Fruit fly (Drosophila melanogaster) whole organism, embryonic: ENCODE data around the gene prt.

Experiments used
- Abd-B ChIP-seq: fragments of 200-800 bp; sonication (Bioruptor generic); optimal IDR thresholded peaks from 2 replicates; lab custom pipeline; 2018; ENCODE audit warnings: missing biosample characterization, mild to moderate bottlenecking, missing genetic modification characterization, moderate library complexity
- B-H1 ChIP-seq: fragments of 200-800 bp; sonication (Bioruptor generic); IDR thresholded peaks from 3 replicates; pipeline ENCODE4 v1.3.6; 2022; ENCODE audit warnings: missing biosample characterization, missing genetic modification characterization
- Bgb ChIP-seq: fragments of 200-800 bp; sonication (Bioruptor generic); IDR thresholded peaks from 2 replicates; pipeline ENCODE4 v1.3.6; 2022; ENCODE audit warnings: missing biosample characterization, missing genetic modification characterization; ENCODE audit not compliant: partially characterized antibody
- BtbVII ChIP-seq: fragments of 200-800 bp; sonication (Bioruptor generic); optimal IDR thresholded peaks from 3 replicates; lab custom pipeline; 2017; ENCODE audit warnings: missing biosample characterization, mild to moderate bottlenecking, missing genetic modification characterization
- CG10267 ChIP-seq: fragments of 200-800 bp; sonication (Bioruptor generic); optimal IDR thresholded peaks from 2 replicates; lab custom pipeline; 2018; ENCODE audit warnings: missing biosample characterization, mild to moderate bottlenecking, missing genetic modification characterization, moderate library complexity
- CG10979 ChIP-seq: fragments of 200-800 bp; sonication (Bioruptor generic); optimal IDR thresholded peaks from 2 replicates; lab custom pipeline; 2018; ENCODE audit warnings: missing biosample characterization, mild to moderate bottlenecking, missing genetic modification characterization, moderate library complexity
- CG11695 ChIP-seq: fragments of 200-800 bp; sonication (Bioruptor generic); IDR thresholded peaks from 3 replicates; pipeline ENCODE4 v1.3.6; 2022; ENCODE audit warnings: missing biosample characterization, missing genetic modification characterization
- CG12299 ChIP-seq: fragments of 200-800 bp; sonication (Bioruptor generic); optimal IDR thresholded peaks from 2 replicates; lab custom pipeline; 2018; ENCODE audit warnings: missing biosample characterization, mild to moderate bottlenecking, missing genetic modification characterization
- CG13894 ChIP-seq: fragments of 200-800 bp; sonication (Bioruptor generic); optimal IDR thresholded peaks from 3 replicates; lab custom pipeline; 2018; ENCODE audit warnings: missing biosample characterization, mild to moderate bottlenecking, missing genetic modification characterization, moderate library complexity
- CG14965 ChIP-seq: fragments of 200-800 bp; sonication (Bioruptor generic); optimal IDR thresholded peaks from 2 replicates; lab custom pipeline; 2016; ENCODE audit warnings: missing biosample characterization, missing genetic modification characterization, borderline replicate concordance
- CG17612 ChIP-seq: fragments of 200-800 bp; sonication (Bioruptor generic); IDR thresholded peaks from 2 replicates; pipeline ENCODE4 v1.3.6; 2022; ENCODE audit warnings: missing biosample characterization, missing genetic modification characterization
- CG18619 ChIP-seq: fragments of 200-800 bp; sonication (Bioruptor generic); optimal IDR thresholded peaks from 3 replicates; lab custom pipeline; 2017; ENCODE audit warnings: missing biosample characterization, mild to moderate bottlenecking, missing genetic modification characterization
- CG31441 ChIP-seq: fragments of 200-800 bp; sonication (Bioruptor generic); IDR thresholded peaks from 2 replicates; pipeline ENCODE4 v1.3.6; 2022; ENCODE audit warnings: missing biosample characterization, missing genetic modification characterization
- CG32532 ChIP-seq: fragments of 200-800 bp; sonication (Bioruptor generic); IDR thresholded peaks from 2 replicates; pipeline ENCODE4 v1.3.6; 2022; ENCODE audit warnings: missing biosample characterization, missing genetic modification characterization
- CG33557 ChIP-seq: fragments of 200-800 bp; sonication (Bioruptor generic); optimal IDR thresholded peaks from 2 replicates; lab custom pipeline; 2019; ENCODE audit warnings: missing biosample characterization, mild to moderate bottlenecking, missing genetic modification characterization, moderate library complexity
- CG34376 ChIP-seq: fragments of 200-800 bp; sonication (Bioruptor generic); optimal IDR thresholded peaks from 2 replicates; lab custom pipeline; 2018; ENCODE audit warnings: missing biosample characterization, mild to moderate bottlenecking, missing genetic modification characterization
- CG3838 ChIP-seq: fragments of 200-800 bp; sonication (Bioruptor generic); optimal IDR thresholded peaks from 3 replicates; lab custom pipeline; 2016; ENCODE audit warnings: missing biosample characterization, missing genetic modification characterization
- CG3847 ChIP-seq: fragments of 200-800 bp; sonication (Bioruptor generic); IDR thresholded peaks from 2 replicates; pipeline ENCODE4 v1.3.6; 2022; ENCODE audit warnings: missing biosample characterization, missing genetic modification characterization
- CG4328 ChIP-seq: fragments of 200-800 bp; sonication (Bioruptor generic); optimal IDR thresholded peaks from 3 replicates; lab custom pipeline; 2017; ENCODE audit warnings: missing biosample characterization, missing genetic modification reagents, missing genetic modification characterization
- CG6272 ChIP-seq: fragments of 200-800 bp; sonication (Bioruptor generic); IDR thresholded peaks from 2 replicates; pipeline ENCODE4 v1.3.6; 2022; ENCODE audit warnings: missing biosample characterization, missing genetic modification characterization
- CG7928 ChIP-seq: fragments of 200-800 bp; sonication (Bioruptor generic); optimal IDR thresholded peaks from 2 replicates; lab custom pipeline; 2017; ENCODE audit warnings: missing biosample characterization, mild to moderate bottlenecking, missing genetic modification characterization
- CG7963 ChIP-seq: fragments of 200-800 bp; sonication (Bioruptor generic); IDR thresholded peaks from 3 replicates; pipeline ENCODE4 v1.3.6; 2022; ENCODE audit warnings: missing biosample characterization, missing genetic modification characterization; ENCODE audit not compliant: partially characterized antibody
- CG8478 ChIP-seq: fragments of >200 bp; optimal IDR thresholded peaks from 2 replicates; lab custom pipeline; 2018
- CG9817 ChIP-seq: fragments of 200-800 bp; sonication (Bioruptor generic); optimal IDR thresholded peaks from 2 replicates; lab custom pipeline; 2018; ENCODE audit warnings: missing biosample characterization, mild to moderate bottlenecking, missing genetic modification characterization, moderate library complexity
- D19B ChIP-seq: fragments of 200-800 bp; sonication (Bioruptor generic); optimal IDR thresholded peaks from 2 replicates; lab custom pipeline; 2017; ENCODE audit warnings: missing biosample characterization, mild to moderate bottlenecking, missing genetic modification characterization
- Hmr ChIP-seq: fragments of 200-800 bp; sonication (Bioruptor generic); optimal IDR thresholded peaks from 3 replicates; lab custom pipeline; 2017; ENCODE audit warnings: mild to moderate bottlenecking, missing biosample characterization, missing genetic modification reagents, missing genetic modification characterization
- Hmx ChIP-seq: fragments of 200-800 bp; sonication (Bioruptor generic); optimal IDR thresholded peaks from 2 replicates; lab custom pipeline; 2016; ENCODE audit warnings: missing biosample characterization, missing genetic modification characterization
- Lim3 ChIP-seq: fragments of 200-800 bp; sonication (Bioruptor generic); IDR thresholded peaks from 2 replicates; pipeline ENCODE4 v1.3.6; 2022; ENCODE audit warnings: missing biosample characterization, missing genetic modification characterization
- Med ChIP-seq: fragments of 200-800 bp; sonication (Bioruptor generic); peaks from one replicate; lab custom pipeline; 2016; ENCODE audit warnings: missing biosample characterization, missing genetic modification characterization, mild to moderate bottlenecking, inconsistent platforms, moderate library complexity
- TFAM ChIP-seq: fragments of 200-800 bp; sonication (Bioruptor generic); optimal IDR thresholded peaks from 2 replicates; lab custom pipeline; 2017; ENCODE audit warnings: missing biosample characterization, missing genetic modification characterization, inconsistent platforms
- Usf ChIP-seq: fragments of 200-800 bp; sonication (Bioruptor generic); optimal IDR thresholded peaks from 2 replicates; lab custom pipeline; 2017; ENCODE audit warnings: missing genotype, missing biosample characterization, missing genetic modification characterization
- dysf ChIP-seq: fragments of 200-800 bp; sonication (Bioruptor generic); IDR thresholded peaks from 3 replicates; pipeline ENCODE4 v1.3.6; 2022; ENCODE audit warnings: missing biosample characterization, missing genetic modification characterization
- gsb ChIP-seq: fragments of 200-800 bp; sonication (Bioruptor generic); IDR thresholded peaks from 2 replicates; pipeline ENCODE4 v1.3.6; 2022; ENCODE audit warnings: missing biosample characterization, missing genetic modification characterization
- ham ChIP-seq: fragments of 200-800 bp; sonication (Bioruptor generic); IDR thresholded peaks from 2 replicates; pipeline ENCODE4 v1.3.6; 2022; ENCODE audit warnings: missing biosample characterization, missing genetic modification characterization
- jing ChIP-seq: fragments of 200-800 bp; sonication (Bioruptor generic); optimal IDR thresholded peaks from 2 replicates; lab custom pipeline; 2018; ENCODE audit warnings: missing biosample characterization, mild to moderate bottlenecking, missing genetic modification characterization
- pb ChIP-seq: fragments of 200-800 bp; sonication (Bioruptor generic); optimal IDR thresholded peaks from 3 replicates; lab custom pipeline; 2016; ENCODE audit warnings: missing biosample characterization, missing genetic modification characterization
- ro ChIP-seq: fragments of 200-800 bp; sonication (Bioruptor generic); IDR thresholded peaks from 2 replicates; pipeline ENCODE4 v1.3.6; 2022; ENCODE audit warnings: missing biosample characterization, missing genetic modification characterization
- stwl ChIP-seq: fragments of 200-800 bp; sonication (Bioruptor generic); optimal IDR thresholded peaks from 3 replicates; lab custom pipeline; 2018; ENCODE audit warnings: missing biosample characterization, mild to moderate bottlenecking, missing genetic modification characterization, moderate library complexity
- sug ChIP-seq: fragments of 200-800 bp; optimal IDR thresholded peaks from 2 replicates; lab custom pipeline; 2019; ENCODE audit warnings: missing biosample characterization, mild to moderate bottlenecking, missing genetic modification characterization, moderate library complexity
- tio ChIP-seq: fragments of 200-800 bp; sonication (Bioruptor generic); optimal IDR thresholded peaks from 2 replicates; lab custom pipeline; 2017; ENCODE audit warnings: missing biosample characterization, missing genetic modification characterization, inconsistent platforms

prt gene

dm6 chr3R:23678349-23679193 is 20.3 kb downstream of the prt start, which contains the start of gene GILT2 (continued):
- TF ChIP-seq CG14965 (GFP tag; lab: Kevin White, UChicago): no peak
- peak; percentile 92 for TF ChIP-seq CG3847
- TF ChIP-seq CG9817 (tag; lab: Kevin White, UChicago): peak; percentile 80
- peak; percentile 55 for TF ChIP-seq jing
- peak; percentile 95 for TF ChIP-seq dysf (GFP tag; lab: Robert Waterston, UW)
- TF ChIP-seq Bgb (GFP tag; lab: Robert Waterston, UW): no peak
- TF ChIP-seq CG4328 (GFP tag; lab: Kevin White, UChicago): peak; percentile 82
- TF ChIP-seq TFAM (GFP tag; lab: Kevin White, UChicago): peak; percentile 34
- TF ChIP-seq CG8478 (lab: Kevin White, UChicago): no peak
- TF ChIP-seq CG17612: peak; percentile 73; the same call in 1 of the 2 replicates
- 0 out of 2 replicates have a peak, but pooled peaks have one; percentile 28 for TF ChIP-seq ham
- no peak for TF ChIP-seq Hmx (GFP tag; lab: Kevin White, UChicago)
- TF ChIP-seq CG13894 (tag; lab: Kevin White, UChicago): peak; percentile 88
- peak; percentile 87 for TF ChIP-seq Hmr (GFP tag; lab: Kevin White, UChicago)
- peak; percentile 87 for TF ChIP-seq CG10267 (tag; lab: Kevin White, UChicago)
- peak; percentile 88 for TF ChIP-seq CG33557
- peak; percentile 63 for TF ChIP-seq CG3838 (GFP tag; lab: Kevin White, UChicago)
- peak; percentile 90 for TF ChIP-seq BtbVII (GFP tag; lab: Kevin White, UChicago)
- peak; percentile 87 for TF ChIP-seq Abd-B (GFP tag; lab: Kevin White, UChicago)
- TF ChIP-seq D19B (GFP tag; lab: Kevin White, UChicago): peak; percentile 78
- peak; percentile 84 for TF ChIP-seq CG12299 (tag; lab: Kevin White, UChicago)

DNA sequence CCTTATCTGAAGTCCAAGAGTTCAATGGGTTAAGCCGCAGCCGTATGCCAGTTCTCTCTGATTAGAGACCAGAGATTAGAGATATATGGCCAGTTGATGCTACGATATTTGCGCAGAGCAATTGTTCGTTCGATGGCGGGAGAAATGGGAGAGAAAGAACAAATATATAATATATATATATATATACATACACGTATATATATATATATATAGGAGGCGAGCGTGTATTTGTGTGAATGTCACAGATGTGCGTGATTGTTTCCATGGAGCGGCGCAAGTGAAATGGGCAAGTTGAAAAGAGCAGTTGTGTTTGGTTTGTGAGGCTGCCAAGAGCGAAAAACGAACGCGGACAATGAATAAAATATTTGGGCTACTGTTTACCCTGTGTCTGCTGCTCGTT is 21.8 kb downstream of the prt start, which contains the start of gene GILT3:
GILT3 (plus strand) TSS at position 301 of the 400 bp plus-strand sequence.
- no peak for TF ChIP-seq CG6272 (GFP tag; lab: Robert Waterston, UW)
- TF ChIP-seq sug (tag; lab: Kevin White, UChicago): no peak
- no peak for TF ChIP-seq CG34376
- no peak for TF ChIP-seq stwl (tag; lab: Kevin White, UChicago)
- no peak for TF ChIP-seq pb
- no peak for TF ChIP-seq CG7963 (GFP tag; lab: Robert Waterston, UW)
- TF ChIP-seq ro (GFP tag; lab: Robert Waterston, UW): no peak
- TF ChIP-seq CG31441 (GFP tag; lab: Robert Waterston, UW): no peak
- 0 out of 2 replicates have a peak, but pooled peaks have one; percentile 25 for TF ChIP-seq CG32532 (GFP tag; lab: Robert Waterston, UW)
- TF ChIP-seq Med: peak; percentile 6
- no peak for TF ChIP-seq CG18619
- no peak for TF ChIP-seq CG7928 (GFP tag; lab: Kevin White, UChicago)
- TF ChIP-seq Usf (GFP tag; lab: Kevin White, UChicago): no peak

- TF ChIP-seq Abd-B (GFP tag; lab: Kevin White, UChicago) (no peak), B-H1 (GFP tag; lab: Robert Waterston, UW) (no peak), CG11695 (GFP tag; lab: Robert Waterston, UW) (no peak), Lim3 (GFP tag; lab: Robert Waterston, UW) (no peak), tio (no peak), gsb (no peak), CG10979 (tag; lab: Kevin White, UChicago) (no peak)
Measured at dm6 chr3R:23675646-23676045, 23.2 kb downstream of the prt start.
